Worm (Caenorhabditis elegans) whole organism, L1 larva: ENCODE data around the gene col-84.

Experiments used
- aha-1 ChIP-seq: fragments of 150-350 bp; optimal IDR thresholded peaks from 2 replicates; lab custom pipeline; 2014; ENCODE audit warnings: missing biosample characterization, missing genetic modification characterization
- snpc-4 ChIP-seq: fragments of 150-350 bp; optimal IDR thresholded peaks from 2 replicates; lab custom pipeline; 2014; ENCODE audit warnings: missing biosample characterization, missing genetic modification characterization

DNA sequence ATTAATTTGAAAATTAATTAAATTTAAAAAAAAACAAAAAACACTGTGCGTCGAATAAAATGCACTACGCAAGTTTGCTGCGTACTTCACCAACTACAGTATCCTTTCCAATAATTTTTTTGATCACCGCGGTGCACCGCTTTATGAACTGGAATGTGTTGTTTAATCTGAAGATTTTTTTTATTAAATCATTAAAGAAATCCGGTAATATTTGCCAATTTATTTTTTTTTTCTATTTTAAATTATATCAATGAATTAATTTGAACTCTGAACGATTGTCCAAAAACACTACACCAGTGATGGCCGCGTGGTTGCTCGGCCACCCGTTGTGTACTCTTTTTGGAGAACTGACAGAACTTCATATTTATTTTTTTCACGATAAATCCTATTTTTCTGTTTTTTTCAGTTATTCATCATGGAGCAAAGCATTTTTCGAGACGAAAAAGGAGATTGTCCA lies 7.7 kb upstream of the col-84 start, which contains the start of gene K12D12.5:
- TF ChIP-seq aha-1 (tag; lab: Kevin White, UChicago) (no peak), snpc-4 (tag; lab: Kevin White, UChicago) (no peak)
